Worm (Caenorhabditis elegans): ENCODE data around the gene nlp-53.

Gene nlp-53

DNA sequence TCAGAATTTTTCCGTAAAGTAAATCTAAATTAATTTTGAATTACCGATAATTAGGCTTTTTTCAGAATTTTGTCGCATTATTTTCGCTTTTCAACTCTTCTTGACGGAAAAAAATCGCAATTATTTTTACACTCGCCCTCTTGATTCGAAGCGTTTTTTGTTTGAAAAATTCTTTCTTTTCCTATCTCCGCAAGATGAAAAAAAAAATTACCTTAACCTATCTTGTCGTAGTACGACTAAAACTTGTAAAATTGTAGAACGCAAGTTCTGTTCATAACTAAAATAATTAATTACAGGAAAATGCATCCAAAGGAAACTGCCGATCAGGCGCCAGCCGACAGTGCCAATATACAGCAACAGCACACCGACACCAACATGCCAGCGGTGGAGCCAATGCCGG, 18.5 kb upstream of the nlp-53 start, which contains the start of gene F54B11.7:
TSS of gene F54B11.7 (plus strand) at position 301 of the 400 bp plus-strand sequence.
- TF ChIP-seq nfya-1 (tag; optimal IDR thresholded peaks at IDR 0.05) (no peak), nhr-11 (tag; optimal IDR thresholded peaks at IDR 0.05) (no peak)

DNA sequence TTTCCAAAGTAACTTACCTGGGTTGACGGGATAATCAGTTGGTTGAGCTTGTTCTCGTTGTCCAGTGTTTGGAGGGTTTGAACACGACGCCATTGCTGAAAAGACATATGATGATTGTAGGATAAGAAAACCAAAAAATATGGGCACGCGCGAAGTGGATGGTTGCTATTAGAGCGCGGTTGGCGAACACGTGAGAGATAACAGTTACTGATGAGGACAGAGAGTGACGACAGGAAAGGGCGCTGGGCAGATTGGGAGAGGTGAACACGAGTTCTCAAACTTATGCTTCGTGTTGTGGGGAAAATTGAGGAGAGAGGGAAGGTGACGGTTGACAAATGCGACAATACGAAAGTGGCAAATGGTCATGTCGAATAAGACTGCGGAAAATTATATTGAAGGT, 14.8 kb upstream of the nlp-53 start, which contains the start of gene F54B11.8:
TSS of gene F54B11.8 (minus strand) at position 101 of the 400 bp plus-strand sequence.
- no peak for TF ChIP-seq ztf-16 (tag; optimal IDR thresholded peaks at IDR 0.05)
- no peak for TF ChIP-seq sox-4 (tag; optimal IDR thresholded peaks at IDR 0.05)
- no peak for TF ChIP-seq fkh-10 (GFP tag; optimal IDR thresholded peaks at IDR 0.05)

DNA sequence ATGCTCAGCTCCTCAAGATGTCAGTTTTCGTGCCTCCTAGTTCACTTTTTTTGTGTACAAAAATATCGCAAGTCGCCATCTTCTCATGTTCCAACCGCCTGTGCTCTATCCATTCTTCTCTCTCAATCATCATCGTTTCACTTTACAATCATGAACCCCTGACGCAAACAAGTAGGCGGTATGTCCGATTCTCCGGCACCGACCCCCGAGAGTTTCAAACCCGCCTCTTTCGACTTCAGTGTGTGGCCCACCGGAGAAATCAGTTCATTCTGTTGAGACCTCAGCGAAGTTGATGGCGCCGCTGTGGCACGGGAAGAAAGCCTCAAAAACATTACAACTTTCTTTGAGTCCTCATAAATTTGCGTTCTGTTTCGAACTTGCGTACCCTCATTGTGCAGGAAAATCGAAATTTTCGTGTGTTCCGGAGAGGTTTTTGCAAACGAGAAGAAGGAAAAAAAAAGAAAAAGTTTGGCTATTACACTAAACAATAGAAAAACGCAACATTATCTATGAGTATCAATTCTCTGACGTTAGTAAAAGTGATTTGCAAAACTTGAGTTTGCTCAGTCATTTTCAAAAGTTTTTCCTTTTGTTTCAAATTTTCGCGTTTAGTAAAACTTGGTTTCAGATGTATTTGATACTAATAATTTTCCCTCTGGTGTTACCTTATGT, 13.6 kb upstream of the nlp-53 start, which contains the start of gene F54B11.9:
TSS of gene F54B11.9 (plus strand) at position 622 of the 672 bp plus-strand sequence.
- TF ChIP-seq ceh-18 (tag; optimal IDR thresholded peaks at IDR 0.05) (peak; percentile 40), unc-42 (tag; optimal IDR thresholded peaks at IDR 0.05) (no peak), sdc-2 (tag; optimal IDR thresholded peaks at IDR 0.05) (peak; percentile 96)

DNA sequence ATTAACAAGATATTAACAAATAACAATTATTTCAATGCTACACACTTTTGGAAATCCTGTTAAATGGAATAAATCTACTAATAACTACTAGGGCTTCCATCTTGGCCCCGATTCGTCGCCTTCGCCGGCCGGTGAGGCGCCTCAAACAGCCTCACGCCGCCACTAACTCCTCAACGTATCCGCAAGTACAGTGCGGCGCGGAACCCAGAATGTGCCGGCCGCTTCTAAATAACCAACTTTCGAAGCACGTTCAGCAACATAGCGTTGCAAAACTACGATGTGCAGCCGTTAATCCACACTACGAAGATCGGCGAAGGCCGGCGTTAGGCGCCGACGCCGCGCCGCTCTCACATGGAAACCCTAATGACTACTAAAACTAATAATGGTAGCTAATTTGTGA, 12.8 kb upstream of the nlp-53 start:
- TF ChIP-seq nhr-11 (tag; optimal IDR thresholded peaks at IDR 0.05) (no peak), sdc-2 (tag; optimal IDR thresholded peaks at IDR 0.05) (no peak), ceh-2 (tag; optimal IDR thresholded peaks at IDR 0.05) (no peak), hlh-15 (tag; optimal IDR thresholded peaks at IDR 0.05) (no peak), che-1 (tag; optimal IDR thresholded peaks at IDR 0.05) (no peak), hlh-8 (tag; optimal IDR thresholded peaks at IDR 0.05) (no peak), C08G9.2 (tag; optimal IDR thresholded peaks at IDR 0.05) (no peak), ceh-9 (tag; optimal IDR thresholded peaks at IDR 0.05) (no peak), hlh-30 (tag; optimal IDR thresholded peaks at IDR 0.05; ENCODE audit: insufficient read depth) (no peak), C38D4.7 (GFP tag; optimal IDR thresholded peaks at IDR 0.05) (no peak), fax-1 (tag; optimal IDR thresholded peaks at IDR 0.05) (no peak), ceh-14 (tag; optimal IDR thresholded peaks at IDR 0.05) (no peak), nfya-1 (tag; optimal IDR thresholded peaks at IDR 0.05) (no peak), ceh-45 (GFP tag; IDR thresholded peaks at IDR 0.05) (no peak), pat-9 (tag; optimal IDR thresholded peaks at IDR 0.05) (no peak), ceh-6 (GFP tag; optimal IDR thresholded peaks at IDR 0.05) (no peak)

DNA sequence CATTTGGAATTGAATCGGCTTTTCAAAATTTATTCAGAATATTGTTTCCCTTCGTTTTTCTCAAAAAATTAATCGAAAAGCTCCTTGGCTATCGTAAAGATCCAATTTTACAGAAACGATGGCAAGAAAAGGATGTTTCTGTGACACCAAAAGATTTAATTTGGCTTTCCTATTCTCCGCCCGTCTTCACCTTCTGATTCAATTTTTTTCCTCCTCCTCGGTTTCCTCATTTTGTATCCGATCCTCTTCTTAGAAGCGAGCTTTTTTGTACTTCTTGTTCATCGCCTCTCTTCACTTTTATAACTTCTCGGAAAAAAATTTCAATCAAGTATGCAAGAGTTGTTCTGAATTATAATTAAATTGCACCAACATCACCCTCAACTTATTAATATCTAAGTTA, 8.6 kb upstream of the nlp-53 start:
- TF ChIP-seq unc-42 (tag; optimal IDR thresholded peaks at IDR 0.05) = peak; percentile 14
- TF ChIP-seq elt-4 (tag; optimal IDR thresholded peaks at IDR 0.05) = no peak
- no peak for TF ChIP-seq unc-3 (GFP tag; conservative IDR thresholded peaks at IDR 0.05)
- no peak for TF ChIP-seq unc-3 (tag; optimal IDR thresholded peaks at IDR 0.05)
- no peak for TF ChIP-seq fax-1 (tag; optimal IDR thresholded peaks at IDR 0.05)

DNA sequence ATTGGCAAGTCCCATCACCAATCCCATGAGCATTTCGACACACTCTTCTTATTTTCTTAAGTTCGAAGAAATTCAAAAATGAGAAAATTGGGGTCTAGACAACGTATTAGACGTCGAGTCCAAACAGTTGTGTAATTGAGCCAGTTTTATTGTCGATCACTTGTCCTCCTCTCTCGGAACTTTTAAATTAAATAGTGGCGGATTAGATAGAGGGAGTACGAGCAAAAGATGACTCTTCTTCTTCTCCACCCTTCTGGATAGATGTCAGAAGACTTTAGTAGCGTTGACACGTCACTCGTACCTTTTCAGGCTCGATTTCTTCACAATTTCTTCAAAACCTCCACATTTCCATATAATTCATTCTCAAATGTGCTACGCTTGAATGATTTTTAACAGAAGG, 3.5 kb upstream of the nlp-53 start:
- TF ChIP-seq ceh-31 (tag; optimal IDR thresholded peaks at IDR 0.05) = no peak
- TF ChIP-seq hlh-13 (GFP tag; optimal IDR thresholded peaks at IDR 0.05) = no peak
- TF ChIP-seq K02D7.2 (tag; optimal IDR thresholded peaks at IDR 0.05) = no peak
- TF ChIP-seq ceh-19 (GFP tag; optimal IDR thresholded peaks at IDR 0.05) = no peak
- no peak for TF ChIP-seq madf-2 (tag; optimal IDR thresholded peaks at IDR 0.05)
- TF ChIP-seq pat-9 (tag; optimal IDR thresholded peaks at IDR 0.05) = no peak
- TF ChIP-seq lim-6 (tag; optimal IDR thresholded peaks at IDR 0.05) = no peak
- TF ChIP-seq ceh-22 (tag; optimal IDR thresholded peaks at IDR 0.05) = no peak
- no peak for TF ChIP-seq fax-1 (tag; optimal IDR thresholded peaks at IDR 0.05)
- TF ChIP-seq ref-2 (tag; optimal IDR thresholded peaks at IDR 0.05) = no peak
- TF ChIP-seq ceh-30 (tag; optimal IDR thresholded peaks at IDR 0.05) = no peak
- TF ChIP-seq eyg-1 (tag; optimal IDR thresholded peaks at IDR 0.05) = no peak
- TF ChIP-seq ceh-24 (tag; optimal IDR thresholded peaks at IDR 0.05) = no peak
- no peak for TF ChIP-seq fkh-6 (tag; optimal IDR thresholded peaks at IDR 0.05)
- TF ChIP-seq gmeb-2 (tag; optimal IDR thresholded peaks at IDR 0.05) = no peak
- TF ChIP-seq unc-42 (tag; optimal IDR thresholded peaks at IDR 0.05) = no peak

All from whole organism, late embryonic.